Fruit fly (Drosophila melanogaster): ENCODE results near the gene CG31368.

The CG31368 gene

DNA sequence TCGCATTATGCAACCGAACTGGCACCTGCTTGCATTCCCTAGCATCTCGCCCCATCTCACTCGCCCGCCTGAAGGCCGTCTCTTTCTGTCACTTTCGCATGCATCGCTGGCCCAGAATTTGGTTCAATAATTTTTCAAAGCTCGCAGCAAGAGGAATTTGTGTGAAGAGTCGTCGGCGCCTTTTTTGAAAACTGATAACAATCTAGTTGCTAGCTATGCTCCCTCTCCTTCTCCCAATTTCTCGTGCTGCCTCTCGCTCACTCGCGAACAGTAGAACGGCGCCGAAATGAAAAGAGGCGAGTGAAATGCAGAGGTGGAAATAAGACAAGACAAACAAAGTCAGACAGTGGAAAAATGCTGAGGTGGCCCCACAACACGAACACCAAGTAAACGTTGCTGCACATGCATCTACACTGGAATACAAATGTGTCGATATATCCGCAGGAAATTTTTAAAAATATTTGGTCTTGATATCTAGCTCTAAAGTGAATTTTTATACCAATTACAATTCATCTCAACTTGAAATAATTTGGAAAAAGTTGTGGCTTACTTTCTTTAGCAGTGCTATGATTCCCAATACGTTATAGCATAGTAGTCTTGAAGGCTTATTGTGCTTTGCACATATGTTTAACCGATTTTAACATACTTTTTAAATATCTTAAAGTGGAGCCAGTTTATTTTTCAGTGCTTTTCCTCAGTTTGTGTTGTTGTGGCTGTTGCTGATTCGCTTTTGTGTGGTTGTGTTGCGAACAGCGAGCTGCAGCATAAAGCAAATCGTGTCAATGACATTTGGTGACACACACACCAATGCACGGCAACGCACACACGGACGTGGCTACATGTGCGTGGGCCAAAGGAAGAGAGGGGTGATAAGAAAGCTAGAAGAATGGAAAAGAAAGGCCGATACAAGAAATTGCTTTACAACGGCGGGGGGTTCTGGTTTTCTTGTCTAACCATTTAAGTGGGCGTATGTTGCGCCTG, 31.4 kb upstream of the CG31368 start (continued):
- TF ChIP-seq MESR4 (GFP tag; optimal IDR thresholded peaks at IDR 0.05) (no peak), kni (GFP tag; optimal IDR thresholded peaks at IDR 0.05) (peak; percentile 85), CG7963 (GFP tag; IDR thresholded peaks at IDR 0.05; ENCODE audit: partially characterized antibody) (no peak), Ptx1 (GFP tag; IDR thresholded peaks at IDR 0.05) (peak; percentile 75), CG16813 (GFP tag; IDR thresholded peaks at IDR 0.05; ENCODE audit: partially characterized antibody) (no peak), CG32767 (GFP tag; IDR thresholded peaks at IDR 0.05) (peak; percentile 25; the same call in 1 of the 2 replicates), CG2889 (GFP tag; IDR thresholded peaks at IDR 0.05) (no peak), pfk (GFP tag; optimal IDR thresholded peaks at IDR 0.05) (no peak), sna (GFP tag; IDR thresholded peaks at IDR 0.05; ENCODE audit: partially characterized antibody) (no peak), fu2 (GFP tag; optimal IDR thresholded peaks at IDR 0.05) (no peak), Bdp1 (GFP tag; optimal IDR thresholded peaks at IDR 0.05) (peak; percentile 50), usp (GFP tag; optimal IDR thresholded peaks at IDR 0.05) (no peak), en (GFP tag; optimal IDR thresholded peaks at IDR 0.05) (peak; percentile 67), CG34376 (GFP tag; optimal IDR thresholded peaks at IDR 0.05) (no peak), corto (GFP tag; optimal IDR thresholded peaks at IDR 0.05) (no peak), CG43689 (GFP tag; IDR thresholded peaks at IDR 0.05) (no peak), CG12659 (GFP tag; optimal IDR thresholded peaks at IDR 0.05) (peak; percentile 65), Stat92E (GFP tag; optimal IDR thresholded peaks at IDR 0.05) (peak in 1 of 3 experiments; percentile 90), BtbVII (GFP tag; optimal IDR thresholded peaks at IDR 0.05) (no peak), Max (GFP tag; optimal IDR thresholded peaks at IDR 0.05) (peak; percentile 46), yki (optimal IDR thresholded peaks at IDR 0.05) (no peak), Lhr (GFP tag; optimal IDR thresholded peaks at IDR 0.05) (peak; percentile 71), CG17359 (tag; optimal IDR thresholded peaks at IDR 0.05) (peak; percentile 83), Bteb2 (GFP tag; optimal IDR thresholded peaks at IDR 0.05) (no peak), cwo (GFP tag; optimal IDR thresholded peaks at IDR 0.05) (peak; percentile 28), tio (GFP tag; optimal IDR thresholded peaks at IDR 0.05) (peak; percentile 84), hkb (optimal IDR thresholded peaks at IDR 0.05) (no peak), hkb (GFP tag; IDR thresholded peaks at IDR 0.05) (peak; percentile 44), bbx (GFP tag; IDR thresholded peaks at IDR 0.05; ENCODE audit: partially characterized antibody) (peak; percentile 30; the same call in 1 of the 2 replicates), ap (GFP tag; IDR thresholded peaks at IDR 0.05) (peak; percentile 65), E2f1 (GFP tag; IDR thresholded peaks at IDR 0.05) (peak; percentile 12; the same call in 1 of the 2 replicates), CG6689 (GFP tag; IDR thresholded peaks at IDR 0.05) (peak; percentile 73), BEAF-32 (GFP tag; optimal IDR thresholded peaks at IDR 0.05) (no peak), CG8388 (GFP tag; optimal IDR thresholded peaks at IDR 0.05) (peak; percentile 91), tap (tag; optimal IDR thresholded peaks at IDR 0.05) (peak; percentile 80), Opbp (GFP tag; IDR thresholded peaks at IDR 0.05; ENCODE audit: partially characterized antibody) (no peak), gro (GFP tag; optimal IDR thresholded peaks at IDR 0.05) (no peak), Optix (GFP tag; IDR thresholded peaks at IDR 0.05) (0 out of 3 replicates have a peak, but pooled peaks have one; percentile 33), hth (optimal IDR thresholded peaks at IDR 0.05) (no peak), dimm (GFP tag; IDR thresholded peaks at IDR 0.05) (no peak), Doc2 (GFP tag; IDR thresholded peaks at IDR 0.05) (no peak), CG1792 (GFP tag; optimal IDR thresholded peaks at IDR 0.05) (peak; percentile 53), nmo (GFP tag; optimal IDR thresholded peaks at IDR 0.05) (peak; percentile 95), Spps (tag; optimal IDR thresholded peaks at IDR 0.05) (peak; percentile 88), CG8765 (GFP tag; IDR thresholded peaks at IDR 0.05) (no peak), ewg (GFP tag; optimal IDR thresholded peaks at IDR 0.05) (peak; percentile 85), CG10462 (GFP tag; optimal IDR thresholded peaks at IDR 0.05) (peak; percentile 59), Med (GFP tag) (peak; percentile 87)

Data from whole organism, embryonic.